Fruit fly (Drosophila melanogaster) whole organism, adult: ENCODE data around the gene CG12355.

Experiments
- CG11617 ChIP-seq: fragments of 200-800 bp; sonication (Bioruptor generic); optimal IDR thresholded peaks from 2 replicates; lab custom pipeline; 2017; ENCODE audit warnings: mild to moderate bottlenecking, missing biosample characterization, missing genetic modification reagents, missing genetic modification characterization
- CG12768 ChIP-seq: fragments of 200-800 bp; sonication (Bioruptor generic); optimal IDR thresholded peaks from 2 replicates; lab custom pipeline; 2017; ENCODE audit warnings: missing biosample characterization, missing genetic modification characterization, mild to moderate bottlenecking, moderate library complexity, missing genetic modification reagents
- CG14711 ChIP-seq: fragments of 200-800 bp; sonication (Bioruptor generic); optimal IDR thresholded peaks from 2 replicates; lab custom pipeline; 2018; ENCODE audit warnings: missing biosample characterization, mild to moderate bottlenecking, missing genetic modification characterization, moderate library complexity
- CG1620 ChIP-seq: fragments of 200-800 bp; sonication (Bioruptor generic); optimal IDR thresholded peaks from 2 replicates; lab custom pipeline; 2016; ENCODE audit warnings: missing biosample characterization, missing genetic modification characterization
- CG33017 ChIP-seq: fragments of 200-800 bp; sonication (Bioruptor generic); optimal IDR thresholded peaks from 2 replicates; lab custom pipeline; 2018; ENCODE audit warnings: missing biosample characterization, mild to moderate bottlenecking, missing genetic modification characterization, moderate library complexity
- CG5204 ChIP-seq: fragments of 200-800 bp; sonication (Bioruptor generic); optimal IDR thresholded peaks from 2 replicates; lab custom pipeline; 2016; ENCODE audit warnings: missing biosample characterization, missing genetic modification characterization
- CG7045 ChIP-seq: fragments of 200-800 bp; sonication (Bioruptor generic); optimal IDR thresholded peaks from 2 replicates; lab custom pipeline; 2017; ENCODE audit warnings: missing biosample characterization, mild to moderate bottlenecking, missing genetic modification characterization
- CG7101 ChIP-seq: fragments of 200-800 bp; sonication (Bioruptor generic); optimal IDR thresholded peaks from 2 replicates; lab custom pipeline; 2018; ENCODE audit warnings: missing biosample characterization, mild to moderate bottlenecking, missing genetic modification characterization, moderate library complexity
- Clk ChIP-seq: fragments of 200-800 bp; sonication (Bioruptor generic); optimal IDR thresholded peaks from 2 replicates; lab custom pipeline; 2017; ENCODE audit warnings: missing biosample characterization, missing genetic modification characterization
- Crg-1 ChIP-seq: fragments of 200-800 bp; sonication (Bioruptor generic); optimal IDR thresholded peaks from 2 replicates; lab custom pipeline; 2016; ENCODE audit warnings: missing biosample characterization, missing genetic modification characterization
- Hr96 ChIP-seq: fragments of 200-800 bp; sonication (Bioruptor generic); optimal IDR thresholded peaks from 2 replicates; lab custom pipeline; 2016; ENCODE audit warnings: missing biosample characterization, missing genetic modification characterization
- Mnt ChIP-seq: fragments of 200-800 bp; sonication (Bioruptor generic); optimal IDR thresholded peaks from 2 replicates; lab custom pipeline; 2016; ENCODE audit warnings: missing biosample characterization, mild to moderate bottlenecking, missing genetic modification characterization
- bab1 ChIP-seq: fragments of 200-800 bp; sonication (Bioruptor generic); optimal IDR thresholded peaks from 3 replicates; lab custom pipeline; 2019; ENCODE audit warnings: missing biosample characterization, mild to moderate bottlenecking, missing genetic modification characterization, moderate library complexity
- cic ChIP-seq: fragments of 200-800 bp; sonication (Bioruptor generic); optimal IDR thresholded peaks from 2 replicates; lab custom pipeline; 2017; ENCODE audit warnings: missing biosample characterization, mild to moderate bottlenecking, missing genetic modification characterization, moderate library complexity
- cnc ChIP-seq, 2 experiments: fragments of >200 bp; optimal IDR thresholded peaks; 2 replicates each; lab custom pipeline; 2017
- kay ChIP-seq: fragments of 200-800 bp; sonication (Bioruptor generic); peaks from one replicate; lab custom pipeline; 2016; ENCODE audit warnings: missing biosample characterization, missing genetic modification characterization, borderline replicate concordance
- ovo ChIP-seq: fragments of 200-800 bp; sonication (Bioruptor generic); optimal IDR thresholded peaks from 2 replicates; lab custom pipeline; 2016; ENCODE audit warnings: missing biosample characterization, missing genetic modification characterization
- pad ChIP-seq: fragments of 200-800 bp; sonication (Bioruptor generic); optimal IDR thresholded peaks from 3 replicates; lab custom pipeline; 2017; ENCODE audit warnings: missing biosample characterization, missing genetic modification characterization, mild to moderate bottlenecking, moderate library complexity, missing genetic modification reagents
- tj ChIP-seq: fragments of 200-800 bp; sonication (Bioruptor generic); optimal IDR thresholded peaks from 3 replicates; lab custom pipeline; 2017; ENCODE audit warnings: missing biosample characterization, mild to moderate bottlenecking, missing genetic modification characterization, moderate library complexity
- toe ChIP-seq: fragments of 200-800 bp; sonication (Bioruptor generic); optimal IDR thresholded peaks from 2 replicates; lab custom pipeline; 2016; ENCODE audit warnings: missing biosample characterization, missing genetic modification characterization

CG12355 gene

dm6 chr3L:15495449-15495848 is at the start of gene CG12355:
Gene CG12355, minus strand, starts transcription at chr3L:15495549.
- no peak for TF ChIP-seq CG5204 (GFP tag; lab: Kevin White, UChicago)
- no peak for TF ChIP-seq tj (GFP tag; lab: Kevin White, UChicago)
- TF ChIP-seq Crg-1 (GFP tag; lab: Kevin White, UChicago): no peak
- no peak for TF ChIP-seq CG33017
- no peak for TF ChIP-seq ovo (GFP tag; lab: Kevin White, UChicago)
- no peak for TF ChIP-seq toe (GFP tag; lab: Kevin White, UChicago)
- TF ChIP-seq CG12768 (GFP tag; lab: Kevin White, UChicago): no peak
- no peak for TF ChIP-seq pad (GFP tag; lab: Kevin White, UChicago)
- TF ChIP-seq CG14711 (tag; lab: Kevin White, UChicago): no peak
- no peak for TF ChIP-seq cic
- TF ChIP-seq Clk (GFP tag; lab: Kevin White, UChicago): no peak
- no peak for TF ChIP-seq Mnt (GFP tag; lab: Kevin White, UChicago)
- TF ChIP-seq cnc (optimal IDR thresholded peaks at IDR 0.05; lab: Kevin White, UChicago): no peak
- TF ChIP-seq CG11617 (GFP tag; lab: Kevin White, UChicago): no peak
- TF ChIP-seq CG7045 (GFP tag; lab: Kevin White, UChicago): no peak
- no peak for TF ChIP-seq kay (GFP tag; lab: Kevin White, UChicago)
- no peak for TF ChIP-seq CG7101
- TF ChIP-seq Hr96: no peak
- no peak for TF ChIP-seq CG1620 (GFP tag; lab: Kevin White, UChicago)
- TF ChIP-seq bab1 (GFP tag; lab: Kevin White, UChicago): no peak

dm6 chr3L:15544455-15545415 is 49.4 kb upstream of the CG12355 start:
- TF ChIP-seq tj (GFP tag; lab: Kevin White, UChicago) (peak; percentile 95), CG5204 (GFP tag; lab: Kevin White, UChicago) (no peak)

- no peak for TF ChIP-seq pad (GFP tag; lab: Kevin White, UChicago)
- no peak for TF ChIP-seq bab1 (GFP tag; lab: Kevin White, UChicago)
- TF ChIP-seq CG1620 (GFP tag; lab: Kevin White, UChicago): no peak
- no peak for TF ChIP-seq CG5204 (GFP tag; lab: Kevin White, UChicago)
- no peak for TF ChIP-seq CG7101
- no peak for TF ChIP-seq cic
- no peak for TF ChIP-seq CG12768 (GFP tag; lab: Kevin White, UChicago)
- TF ChIP-seq CG11617 (GFP tag; lab: Kevin White, UChicago): no peak
- no peak for TF ChIP-seq Crg-1 (GFP tag; lab: Kevin White, UChicago)
- no peak for TF ChIP-seq tj (GFP tag; lab: Kevin White, UChicago)
- TF ChIP-seq Mnt (GFP tag; lab: Kevin White, UChicago): no peak
- no peak for TF ChIP-seq Hr96
- TF ChIP-seq cnc (optimal IDR thresholded peaks at IDR 0.05; lab: Kevin White, UChicago): no peak
- TF ChIP-seq kay (GFP tag; lab: Kevin White, UChicago): no peak
- no peak for TF ChIP-seq ovo (GFP tag; lab: Kevin White, UChicago)
These were observed 48.1 kb upstream of the CG12355 start for dm6 chr3L:15543467-15543866.

dm6 chr3L:15543049-15543448 is 47.7 kb upstream of the CG12355 start:
- peak; percentile 94 for TF ChIP-seq tj (GFP tag; lab: Kevin White, UChicago)
- no peak for TF ChIP-seq toe (GFP tag; lab: Kevin White, UChicago)

- TF ChIP-seq pad (GFP tag; lab: Kevin White, UChicago): no peak
- no peak for TF ChIP-seq CG7101
- no peak for TF ChIP-seq CG5204 (GFP tag; lab: Kevin White, UChicago)
- no peak for TF ChIP-seq CG14711 (tag; lab: Kevin White, UChicago)
- no peak for TF ChIP-seq Clk (GFP tag; lab: Kevin White, UChicago)
- no peak for TF ChIP-seq Crg-1 (GFP tag; lab: Kevin White, UChicago)
- TF ChIP-seq cic: no peak
- no peak for TF ChIP-seq Hr96
- TF ChIP-seq bab1 (GFP tag; lab: Kevin White, UChicago): no peak
- TF ChIP-seq CG33017: no peak
- no peak for TF ChIP-seq ovo (GFP tag; lab: Kevin White, UChicago)
- no peak for TF ChIP-seq CG11617 (GFP tag; lab: Kevin White, UChicago)
- TF ChIP-seq CG1620 (GFP tag; lab: Kevin White, UChicago): no peak
These were observed 45.9 kb upstream of the CG12355 start for dm6 chr3L:15541281-15541680.

- TF ChIP-seq CG14711 (tag; lab: Kevin White, UChicago) (no peak), cic (no peak), CG5204 (GFP tag; lab: Kevin White, UChicago) (no peak), cnc (optimal IDR thresholded peaks at IDR 0.05; lab: Kevin White, UChicago) (no peak), bab1 (GFP tag; lab: Kevin White, UChicago) (no peak), Hr96 (no peak), CG11617 (GFP tag; lab: Kevin White, UChicago) (no peak), CG7101 (no peak), Crg-1 (GFP tag; lab: Kevin White, UChicago) (no peak), CG12768 (GFP tag; lab: Kevin White, UChicago) (no peak), ovo (GFP tag; lab: Kevin White, UChicago) (no peak), kay (GFP tag; lab: Kevin White, UChicago) (no peak), Clk (GFP tag; lab: Kevin White, UChicago) (no peak), CG33017 (no peak), toe (GFP tag; lab: Kevin White, UChicago) (no peak)
These were observed 45.3 kb upstream of the CG12355 start for dm6 chr3L:15540682-15541081.
